Fruit fly (Drosophila melanogaster) whole organism, embryonic: Measurements from ENCODE around the gene timeout.

Source experiments
- CG11560 ChIP-seq: fragments of 200-800 bp; sonication (Bioruptor generic); IDR thresholded peaks from 3 replicates; pipeline ENCODE4 v1.3.6; 2022; ENCODE audit warnings: missing biosample characterization, missing genetic modification characterization
- CTCF ChIP-seq: fragments of 200-800 bp; sonication (Bioruptor generic); optimal IDR thresholded peaks from 2 replicates; lab custom pipeline; 2017; ENCODE audit warnings: missing biosample characterization, mild to moderate bottlenecking, missing genetic modification characterization, moderate library complexity
- CoRest ChIP-seq: fragments of 200-800 bp; sonication (Bioruptor generic); optimal IDR thresholded peaks from 3 replicates; lab custom pipeline; 2018; ENCODE audit warnings: missing biosample characterization, mild to moderate bottlenecking, missing genetic modification characterization, moderate library complexity
- Dll ChIP-seq: fragments of 200-800 bp; sonication (Bioruptor generic); IDR thresholded peaks from 4 replicates; pipeline ENCODE4 v1.3.6; 2022; ENCODE audit warnings: missing biosample characterization, missing genetic modification characterization; ENCODE audit not compliant: partially characterized antibody
- Hmx ChIP-seq: fragments of 200-800 bp; sonication (Bioruptor generic); optimal IDR thresholded peaks from 2 replicates; lab custom pipeline; 2016; ENCODE audit warnings: missing biosample characterization, missing genetic modification characterization
- Max ChIP-seq: fragments of 200-800 bp; sonication (Bioruptor generic); optimal IDR thresholded peaks from 2 replicates; lab custom pipeline; 2016; ENCODE audit warnings: missing biosample characterization, mild to moderate bottlenecking, missing genetic modification characterization
- NFAT ChIP-seq: fragments of 200-800 bp; sonication (Bioruptor generic); IDR thresholded peaks from 2 replicates; pipeline ENCODE4 v1.3.6; 2022; ENCODE audit warnings: missing biosample characterization, missing genetic modification characterization
- Oaz ChIP-seq: fragments of 200-800 bp; sonication (Bioruptor generic); IDR thresholded peaks from 2 replicates; pipeline ENCODE4 v1.3.6; 2022; ENCODE audit warnings: missing biosample characterization, missing genetic modification characterization
- Six4 ChIP-seq: fragments of 200-800 bp; sonication (Bioruptor generic); optimal IDR thresholded peaks from 2 replicates; lab custom pipeline; 2016; ENCODE audit warnings: missing biosample characterization, missing genetic modification characterization
- Tbp ChIP-seq: fragments of >200 bp; optimal IDR thresholded peaks from 2 replicates; lab custom pipeline; 2018; ENCODE audit warnings: missing biosample characterization, missing genetic modification characterization
- cg ChIP-seq: fragments of 200-800 bp; sonication (Bioruptor generic); optimal IDR thresholded peaks from 3 replicates; lab custom pipeline; 2019; ENCODE audit warnings: missing biosample characterization, mild to moderate bottlenecking, missing genetic modification characterization, moderate library complexity
- ind ChIP-seq: fragments of 200-800 bp; sonication (Bioruptor generic); optimal IDR thresholded peaks from 3 replicates; lab custom pipeline; 2016; ENCODE audit warnings: missing biosample characterization, missing genetic modification characterization
- rib ChIP-seq: fragments of 200-800 bp; sonication (Bioruptor generic); IDR thresholded peaks from 2 replicates; pipeline ENCODE4 v1.3.6; 2022; ENCODE audit warnings: missing biosample characterization, missing genetic modification characterization
- trem ChIP-seq: fragments of 200-800 bp; optimal IDR thresholded peaks from 3 replicates; lab custom pipeline; 2019; ENCODE audit warnings: missing biosample characterization, mild to moderate bottlenecking, missing genetic modification characterization, moderate library complexity

DNA sequence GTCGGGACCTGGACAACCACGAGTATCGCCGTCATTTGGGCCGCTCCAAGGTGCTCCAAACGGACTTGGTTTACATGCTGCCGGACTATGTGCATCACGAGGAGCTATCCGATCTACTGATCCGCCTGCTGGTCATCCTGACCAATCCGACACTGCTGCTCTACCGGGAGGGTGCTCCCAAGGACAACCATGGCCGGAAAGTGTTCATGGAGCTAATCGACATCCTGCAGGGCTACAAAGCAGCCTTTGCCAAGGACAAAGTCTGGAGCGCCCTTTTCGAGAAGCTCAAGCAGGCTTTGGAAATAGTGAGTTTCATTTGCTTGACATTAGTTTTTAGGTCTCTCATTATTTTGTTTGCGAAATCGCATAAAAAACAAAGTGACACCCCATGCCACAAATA is 491 bp downstream of the timeout start, which contains the start of gene CG34308:
- TF ChIP-seq rib (GFP tag; lab: Robert Waterston, UW) (no peak), trem (tag; lab: Kevin White, UChicago) (no peak), ind (GFP tag; lab: Kevin White, UChicago) (no peak), Tbp (GFP tag; lab: Kevin White, UChicago) (no peak), Oaz (GFP tag; lab: Robert Waterston, UW) (no peak), Hmx (GFP tag; lab: Kevin White, UChicago) (no peak), Six4 (GFP tag; lab: Kevin White, UChicago) (no peak), Max (GFP tag; lab: Kevin White, UChicago) (no peak), CG11560 (tag; lab: Robert Waterston, UW) (no peak), Dll (no peak), CTCF (GFP tag; lab: Kevin White, UChicago) (no peak), CoRest (tag; lab: Kevin White, UChicago) (no peak), NFAT (GFP tag; lab: Robert Waterston, UW) (no peak), cg (GFP tag; lab: Kevin White, UChicago) (no peak)
